Worm (Caenorhabditis elegans): Measurements from ENCODE around the gene nhr-118.
A peak's percentile ranks its signal among the peaks of the same experiment; 100 is the strongest.

Gene nhr-118

ce11 chrV:4398127-4398526, 9.5 kb upstream of the nhr-118 start:
- TF ChIP-seq egl-27 (tag; optimal IDR thresholded peaks at IDR 0.05) (no peak), lin-15B (tag; optimal IDR thresholded peaks at IDR 0.05) (no peak), aha-1 (tag) (peak; percentile 93), Y105C5A.15 (GFP tag; IDR thresholded peaks at IDR 0.05) (no peak)

DNA sequence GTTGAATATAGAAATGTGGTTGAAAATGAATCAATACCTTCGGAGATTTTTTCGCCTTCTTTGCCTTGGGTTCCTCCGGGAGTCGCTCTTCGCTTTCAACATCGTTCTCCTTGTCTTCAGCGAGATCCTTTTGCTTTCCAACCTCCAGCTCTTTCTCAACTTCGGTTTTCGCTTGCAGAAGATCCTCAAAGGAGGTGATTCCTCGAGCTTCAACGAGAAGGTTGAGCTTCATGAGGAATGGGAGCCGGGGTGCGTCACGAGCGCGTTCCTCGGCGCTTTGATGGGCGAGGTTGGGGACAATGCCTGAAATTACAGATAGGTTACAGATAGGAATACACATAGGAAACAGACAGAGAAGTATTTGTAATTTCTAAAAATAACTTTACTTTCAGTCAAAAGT, 8.7 kb upstream of the nhr-118 start:
- TF ChIP-seq pqm-1 (tag; optimal IDR thresholded peaks at IDR 0.05) (no peak), ctbp-1 (GFP tag; IDR thresholded peaks at IDR 0.05) (no peak), set-16 (GFP tag; IDR thresholded peaks at IDR 0.05) (peak; percentile 61; the same call in 1 of the 2 replicates), mxl-2 (GFP tag; conservative IDR thresholded peaks at IDR 0.05) (no peak), Y105C5A.15 (GFP tag; IDR thresholded peaks at IDR 0.05) (no peak)

- TF ChIP-seq zip-11 (GFP tag; IDR thresholded peaks at IDR 0.05) (no peak), nhr-6 (tag; optimal IDR thresholded peaks at IDR 0.05) (no peak), lir-3 (tag; optimal IDR thresholded peaks at IDR 0.05) (no peak), sdz-12 (GFP tag; optimal IDR thresholded peaks at IDR 0.05) (no peak), saeg-2 (GFP tag; IDR thresholded peaks at IDR 0.05) (no peak), attf-4 (tag; optimal IDR thresholded peaks at IDR 0.05) (no peak), lim-7 (GFP tag; IDR thresholded peaks at IDR 0.05) (no peak), ceh-62 (tag; optimal IDR thresholded peaks at IDR 0.05) (no peak), lin-29 (GFP tag; IDR thresholded peaks at IDR 0.05) (no peak), ceh-20 (GFP tag; IDR thresholded peaks at IDR 0.05) (no peak), nhr-48 (tag; optimal IDR thresholded peaks at IDR 0.05) (no peak), mes-2 (tag; optimal IDR thresholded peaks at IDR 0.05; ENCODE audit: poor library complexity, severe bottlenecking) (no peak), snpc-4 (tag; optimal IDR thresholded peaks at IDR 0.05) (no peak), dmd-9 (GFP tag; IDR thresholded peaks at IDR 0.05) (no peak), duxl-1 (tag; optimal IDR thresholded peaks at IDR 0.05; ENCODE audit: poor library complexity) (no peak), vab-7 (GFP tag; IDR thresholded peaks at IDR 0.05) (no peak), nhr-42 (GFP tag; IDR thresholded peaks at IDR 0.05) (no peak)
These were observed 7.5 kb upstream of the nhr-118 start, which contains the start of gene F13A2.4 for ce11 chrV:4400118-4400517. TSS of gene F13A2.4 (minus strand) at chrV:4400218.

DNA sequence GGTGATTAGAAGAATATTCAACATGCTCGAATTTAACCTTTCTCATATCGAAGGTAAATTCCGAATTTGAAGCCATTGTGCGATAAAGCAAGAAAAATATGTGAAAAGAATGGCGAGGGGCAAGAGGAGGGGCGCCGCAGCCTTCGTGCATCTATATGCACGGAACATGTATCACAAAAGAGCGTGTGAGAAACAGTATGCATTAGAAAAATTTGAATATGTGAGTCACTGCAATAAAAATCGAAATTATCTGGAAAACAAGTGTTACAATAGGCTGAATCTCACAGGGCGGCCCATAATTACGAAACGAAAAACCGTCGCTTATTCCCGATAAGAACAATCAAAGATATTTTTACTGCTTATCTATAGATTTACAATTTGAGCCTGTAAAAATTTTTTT, 5.8 kb upstream of the nhr-118 start, which contains the start of gene F13A2.5:
F13A2.5 (minus strand) TSS at position 101 of the 400 bp plus-strand sequence.
- no peak for TF ChIP-seq spr-1 (tag; optimal IDR thresholded peaks at IDR 0.05)
- peak; percentile 1 for TF ChIP-seq aha-1 (tag)
- TF ChIP-seq zfp-2 (tag; optimal IDR thresholded peaks at IDR 0.05): no peak
- TF ChIP-seq nhr-11 (tag; optimal IDR thresholded peaks at IDR 0.05): no peak
- no peak for TF ChIP-seq nhr-28 (tag; optimal IDR thresholded peaks at IDR 0.05)

ce11 chrV:4410643-4411042, 3.0 kb downstream of the nhr-118 start, which contains the start of gene Y47D7A.3:
TSS of gene Y47D7A.3 (plus strand) at chrV:4410943.
- TF ChIP-seq nhr-11 (tag; optimal IDR thresholded peaks at IDR 0.05) (no peak), ceh-20 (GFP tag; IDR thresholded peaks at IDR 0.05) (no peak), cey-2 (tag; optimal IDR thresholded peaks at IDR 0.05; ENCODE audit: borderline replicate concordance, insufficient read depth) (no peak), zag-1 (tag; optimal IDR thresholded peaks at IDR 0.05) (no peak), Y5F2A.4 (GFP tag; optimal IDR thresholded peaks at IDR 0.05) (no peak), rbr-2 (tag; optimal IDR thresholded peaks at IDR 0.05) (no peak), ceh-32 (tag; optimal IDR thresholded peaks at IDR 0.05; ENCODE audit: poor library complexity) (no peak), aly-2 (tag; optimal IDR thresholded peaks at IDR 0.05) (no peak), ctbp-1 (GFP tag; IDR thresholded peaks at IDR 0.05) (no peak)

Measured in whole organism, L4 larva.